Fruit fly (Drosophila melanogaster) whole organism, adult: ENCODE measurements around the gene Osi12.

Source experiments
- CG7101 ChIP-seq: fragments of 200-800 bp; sonication (Bioruptor generic); optimal IDR thresholded peaks from 2 replicates; lab custom pipeline; 2018; ENCODE audit warnings: missing biosample characterization, mild to moderate bottlenecking, missing genetic modification characterization, moderate library complexity
- Hr96 ChIP-seq: fragments of 200-800 bp; sonication (Bioruptor generic); optimal IDR thresholded peaks from 2 replicates; lab custom pipeline; 2016; ENCODE audit warnings: missing biosample characterization, missing genetic modification characterization
- pad ChIP-seq: fragments of 200-800 bp; sonication (Bioruptor generic); optimal IDR thresholded peaks from 3 replicates; lab custom pipeline; 2017; ENCODE audit warnings: missing biosample characterization, missing genetic modification characterization, mild to moderate bottlenecking, moderate library complexity, missing genetic modification reagents

dm6 chr3R:6254875-6255274 lies 23.5 kb upstream of the Osi12 start, which contains the start of gene Osi8:
- no peak for TF ChIP-seq CG7101
- TF ChIP-seq Hr96 = no peak
- no peak for TF ChIP-seq pad (GFP tag; lab: Kevin White, UChicago)
